Fruit fly (Drosophila melanogaster): Measurements from ENCODE around the gene CG31730.

- TF ChIP-seq tx (GFP tag; optimal IDR thresholded peaks at IDR 0.05) (no peak), so (GFP tag; IDR thresholded peaks at IDR 0.05) (no peak), CG2712 (tag; optimal IDR thresholded peaks at IDR 0.05) (no peak), slbo (GFP tag; IDR thresholded peaks at IDR 0.05) (no peak), CG10565 (GFP tag; optimal IDR thresholded peaks at IDR 0.05) (no peak), emc (GFP tag; optimal IDR thresholded peaks at IDR 0.05) (no peak), grn (GFP tag; optimal IDR thresholded peaks at IDR 0.05) (no peak)
These were observed 44.9 kb upstream of the CG31730 start, which contains the start of gene CG16825 for dm6 chr2L:13304488-13304887.

Measured in whole organism, embryonic.